Worm (Caenorhabditis elegans) whole organism, L4 larva: ENCODE measurements around the gene M163.1.

Source experiments
- D1046.2 ChIP-seq: fragments of 200-800 bp; sonication (Bioruptor generic); IDR thresholded peaks from 2 replicates; pipeline ENCODE4 v1.3.6; 2022; ENCODE audit warnings: missing genetic modification characterization, missing compliant biosample characterization
- F26F4.8 ChIP-seq: fragments of 200-800 bp; sonication (Bioruptor generic); conservative IDR thresholded peaks from 2 replicates; pipeline ENCODE4 v1.3.6; 2022; ENCODE audit warnings: missing genetic modification characterization, missing compliant biosample characterization
- R02D3.7 ChIP-seq: fragments of 150-350 bp; sonication (generic microtip); optimal IDR thresholded peaks from 3 replicates; lab custom pipeline; 2014; ENCODE audit warnings: missing biosample characterization, missing genetic modification characterization
- Y5F2A.4 ChIP-seq: fragments of 200-800 bp; sonication (Bioruptor generic); optimal IDR thresholded peaks from 2 replicates; lab custom pipeline; 2018; ENCODE audit warnings: mild to moderate bottlenecking, missing genetic modification characterization, missing compliant biosample characterization
- ZK546.5 ChIP-seq, 2 experiments: sonication (generic microtip); optimal IDR thresholded peaks; 2 replicates each; lab custom pipeline; 2017; ENCODE audit warnings: missing biosample characterization in 2 of 2, missing genetic modification characterization in 2 of 2
- aha-1 ChIP-seq: fragments of 150-350 bp; peaks from one replicate; lab custom pipeline; 2014; ENCODE audit warnings: missing biosample characterization, missing genetic modification characterization
- ceh-20 ChIP-seq: fragments of 200-800 bp; sonication (Bioruptor generic); IDR thresholded peaks from 2 replicates; pipeline ENCODE4 v1.3.6; 2022; ENCODE audit warnings: missing genetic modification reagents, missing genetic modification characterization, missing compliant biosample characterization
- daf-12 ChIP-seq: fragments of 150-350 bp; optimal IDR thresholded peaks from 2 replicates; lab custom pipeline; 2014; ENCODE audit warnings: missing biosample characterization, missing genetic modification reagents, missing genetic modification characterization
- daf-16 ChIP-seq, 3 experiments: sonication (generic microtip); optimal IDR thresholded peaks; 2 replicates each; lab custom pipeline; 2016 to 2017; ENCODE audit warnings: missing genetic modification characterization in 3 of 3, missing genetic modification reagents in 3 of 3, mild to moderate bottlenecking in 2 of 3, missing compliant biosample characterization in 2 of 3, missing biosample characterization in 1 of 3, moderate library complexity in 1 of 3
- daf-19 ChIP-seq: fragments of 200-800 bp; sonication (Bioruptor generic); conservative IDR thresholded peaks from 2 replicates; pipeline ENCODE4 v1.3.6; 2022; ENCODE audit warnings: missing genetic modification characterization, missing compliant biosample characterization
- daf-8 ChIP-seq: fragments of 200-800 bp; sonication (Bioruptor generic); IDR thresholded peaks from 2 replicates; pipeline ENCODE4 v1.3.6; 2022; ENCODE audit warnings: missing genetic modification characterization, missing compliant biosample characterization
- dmd-6 ChIP-seq: fragments of 200-800 bp; sonication (Bioruptor generic); IDR thresholded peaks from 2 replicates; pipeline ENCODE4 v1.3.6; 2022; ENCODE audit warnings: missing genetic modification reagents, missing genetic modification characterization, missing compliant biosample characterization
- dmd-8 ChIP-seq: fragments of 200-800 bp; sonication (Bioruptor generic); IDR thresholded peaks from 2 replicates; pipeline ENCODE4 v1.3.6; 2022; ENCODE audit warnings: missing genetic modification characterization, missing compliant biosample characterization
- dve-1 ChIP-seq: sonication (generic microtip); optimal IDR thresholded peaks from 2 replicates; lab custom pipeline; 2017; ENCODE audit warnings: antibody characterized with exemption, mild to moderate bottlenecking, missing genetic modification characterization, missing compliant biosample characterization; ENCODE audit not compliant: insufficient read depth
- hlh-11 ChIP-seq: fragments of 200-800 bp; sonication (Bioruptor generic); optimal IDR thresholded peaks from 2 replicates; lab custom pipeline; 2018; ENCODE audit warnings: mild to moderate bottlenecking, missing genetic modification characterization, missing compliant biosample characterization
- hlh-30 ChIP-seq: sonication (generic microtip); optimal IDR thresholded peaks from 2 replicates; lab custom pipeline; 2017; ENCODE audit warnings: antibody characterized with exemption, mild to moderate bottlenecking, missing genetic modification characterization, missing compliant biosample characterization; ENCODE audit not compliant: insufficient read depth
- lin-13 ChIP-seq: fragments of 150-350 bp; optimal IDR thresholded peaks from 2 replicates; lab custom pipeline; 2014; ENCODE audit warnings: missing biosample characterization, missing genetic modification reagents, missing genetic modification characterization
- madf-9 ChIP-seq: fragments of 200-800 bp; sonication (Bioruptor generic); conservative IDR thresholded peaks from 2 replicates; pipeline ENCODE4 v1.3.6; 2022; ENCODE audit warnings: missing genetic modification reagents, missing genetic modification characterization, missing compliant biosample characterization
- mes-2 ChIP-seq: sonication (generic microtip); optimal IDR thresholded peaks from 2 replicates; lab custom pipeline; 2016; ENCODE audit warnings: missing genotype, mild to moderate bottlenecking, missing genetic modification characterization, missing compliant biosample characterization; ENCODE audit not compliant: poor library complexity, severe bottlenecking
- nhr-102 ChIP-seq: sonication (generic microtip); optimal IDR thresholded peaks from 2 replicates; lab custom pipeline; 2016; ENCODE audit warnings: mild to moderate bottlenecking, missing genetic modification characterization, moderate library complexity, missing compliant biosample characterization
- nhr-11 ChIP-seq: fragments of 150-350 bp; optimal IDR thresholded peaks from 2 replicates; lab custom pipeline; 2014; ENCODE audit warnings: missing biosample characterization, missing genetic modification characterization
- nhr-41 ChIP-seq: fragments of 200-800 bp; sonication (Bioruptor generic); IDR thresholded peaks from 2 replicates; pipeline ENCODE4 v1.3.6; 2022; ENCODE audit warnings: missing genetic modification reagents, missing genetic modification characterization, missing compliant biosample characterization
- nhr-48 ChIP-seq: sonication (generic microtip); optimal IDR thresholded peaks from 2 replicates; lab custom pipeline; 2016; ENCODE audit warnings: mild to moderate bottlenecking, missing genetic modification characterization, missing compliant biosample characterization
- nhr-76 ChIP-seq: fragments of 150-350 bp; optimal IDR thresholded peaks from 2 replicates; lab custom pipeline; 2014; ENCODE audit warnings: missing biosample characterization, missing genetic modification characterization
- nhr-77 ChIP-seq: fragments of 150-350 bp; optimal IDR thresholded peaks from 2 replicates; lab custom pipeline; 2014; ENCODE audit warnings: missing biosample characterization, missing genetic modification characterization
- php-3 ChIP-seq: fragments of 200-800 bp; sonication (Bioruptor generic); IDR thresholded peaks from 2 replicates; pipeline ENCODE4 v1.3.6; 2022; ENCODE audit warnings: missing genetic modification reagents, missing genetic modification characterization, missing compliant biosample characterization
- pqm-1 ChIP-seq: sonication (generic microtip); optimal IDR thresholded peaks from 2 replicates; lab custom pipeline; 2017; ENCODE audit warnings: missing biosample characterization, missing genetic modification characterization
- sdz-12 ChIP-seq: fragments of 200-800 bp; sonication (Bioruptor generic); optimal IDR thresholded peaks from 2 replicates; lab custom pipeline; 2018; ENCODE audit warnings: mild to moderate bottlenecking, missing genetic modification characterization, missing compliant biosample characterization
- set-16 ChIP-seq: fragments of 200-800 bp; sonication (Bioruptor generic); IDR thresholded peaks from 2 replicates; pipeline ENCODE4 v1.3.6; 2022; ENCODE audit warnings: missing genetic modification reagents, missing genetic modification characterization, missing compliant biosample characterization
- spr-1 ChIP-seq: sonication (generic microtip); optimal IDR thresholded peaks from 2 replicates; lab custom pipeline; 2016; ENCODE audit warnings: mild to moderate bottlenecking, missing genetic modification characterization, missing compliant biosample characterization
- spr-3 ChIP-seq: fragments of 200-800 bp; sonication (Bioruptor generic); optimal IDR thresholded peaks from 2 replicates; lab custom pipeline; 2018; ENCODE audit warnings: mild to moderate bottlenecking, missing genetic modification characterization, missing compliant biosample characterization
- tag-97 ChIP-seq: fragments of 200-800 bp; sonication (Bioruptor generic); IDR thresholded peaks from 2 replicates; pipeline ENCODE4 v1.3.6; 2022; ENCODE audit warnings: missing genetic modification characterization, missing compliant biosample characterization
- unc-62 ChIP-seq, 3 experiments: fragments of 150-350 bp in 1 of 3; sonication (generic microtip); optimal IDR thresholded peaks in 2 of 3; peaks in 1 of 3; 1 replicate in 1 of 3; 2 replicates in 2 of 3; lab custom pipeline; 2014 to 2017; ENCODE audit warnings: missing biosample characterization in 3 of 3, missing genetic modification characterization in 3 of 3, missing genetic modification reagents in 3 of 3, missing genotype in 1 of 3
- zag-1 ChIP-seq: fragments of 150-350 bp; optimal IDR thresholded peaks from 2 replicates; lab custom pipeline; 2014; ENCODE audit warnings: missing biosample characterization, missing genetic modification characterization
- zip-11 ChIP-seq: fragments of 200-800 bp; sonication (Bioruptor generic); IDR thresholded peaks from 2 replicates; pipeline ENCODE4 v1.3.6; 2022; ENCODE audit warnings: missing genetic modification characterization, missing compliant biosample characterization

M163.1 gene

ce11 chrX:14537625-14538024 lies 34.0 kb upstream of the M163.1 start (continued):
- TF ChIP-seq pqm-1 (tag; lab: Kevin White, UChicago) = peak; percentile 38
- TF ChIP-seq daf-19 = no peak
- TF ChIP-seq F26F4.8 (GFP tag; lab: Robert Waterston, UW) = no peak
- no peak for TF ChIP-seq spr-1
- no peak for TF ChIP-seq nhr-11 (tag; lab: Kevin White, UChicago)
- TF ChIP-seq nhr-102 = no peak
- no peak for TF ChIP-seq nhr-48 (tag; lab: Kevin White, UChicago)
- TF ChIP-seq zag-1 (tag; lab: Kevin White, UChicago) = no peak
- no peak for TF ChIP-seq D1046.2 (GFP tag; lab: Robert Waterston, UW)
- no peak for TF ChIP-seq ceh-20 (GFP tag; lab: Robert Waterston, UW)
- TF ChIP-seq php-3 (GFP tag; lab: Robert Waterston, UW) = peak; percentile 41; the same call in 1 of the 2 replicates
- no peak for TF ChIP-seq R02D3.7 (tag; lab: Kevin White, UChicago)
- no peak for TF ChIP-seq sdz-12
- peak; percentile 34 for TF ChIP-seq dmd-6

- TF ChIP-seq hlh-11 (tag; lab: Kevin White, UChicago) (peak; percentile 28), lin-13 (GFP tag; lab: Kevin White, UChicago) (no peak), zip-11 (GFP tag; lab: Robert Waterston, UW) (no peak), mes-2 (tag; lab: Kevin White, UChicago) (no peak), dmd-6 (0 out of 2 replicates have a peak, but pooled peaks have one; percentile 21), daf-16 (GFP tag; optimal IDR thresholded peaks at IDR 0.05; lab: Kevin White, UChicago) (no peak), daf-16 (tag; optimal IDR thresholded peaks at IDR 0.05; lab: Kevin White, UChicago) (peak; percentile 39), unc-62 (GFP tag; optimal IDR thresholded peaks at IDR 0.05 in 1 of 2; lab: Kevin White, UChicago) (peak in 1 of 2 experiments; percentile 40), unc-62 (tag; optimal IDR thresholded peaks at IDR 0.05; lab: Kevin White, UChicago) (no peak), set-16 (GFP tag; lab: Robert Waterston, UW) (no peak)
These were observed 32.3 kb upstream of the M163.1 start for ce11 chrX:14535913-14536312.

ce11 chrX:14534596-14534995 lies 31.0 kb upstream of the M163.1 start:
- peak; percentile 81 for TF ChIP-seq aha-1 (tag; lab: Kevin White, UChicago)
- TF ChIP-seq tag-97 = no peak
- no peak for TF ChIP-seq nhr-76
- no peak for TF ChIP-seq daf-16 (GFP tag; optimal IDR thresholded peaks at IDR 0.05; lab: Kevin White, UChicago)
- peak; percentile 63 for TF ChIP-seq daf-16 (tag; optimal IDR thresholded peaks at IDR 0.05; lab: Kevin White, UChicago)
- TF ChIP-seq dmd-8 = no peak
- TF ChIP-seq spr-3 (GFP tag; lab: Kevin White, UChicago) = no peak

- TF ChIP-seq ZK546.5 (tag; optimal IDR thresholded peaks at IDR 0.05; lab: Kevin White, UChicago) (no peak), nhr-77 (tag; lab: Kevin White, UChicago) (no peak), daf-12 (tag; lab: Kevin White, UChicago) (no peak), Y5F2A.4 (no peak), madf-9 (GFP tag; lab: Robert Waterston, UW) (no peak), dve-1 (no peak), hlh-30 (peak; percentile 7), nhr-41 (no peak), daf-8 (no peak)
These were observed 30.5 kb upstream of the M163.1 start, which contains the start of gene T24C2.5 for ce11 chrX:14534117-14534516. T24C2.5 (plus strand) TSS chrX:14534417.
